Fruit fly (Drosophila melanogaster): ENCODE data around the gene CG42374.
A peak's percentile ranks its signal among the peaks of the same experiment; 100 is the strongest.

The CG42374 gene

dm6 chr3L:19293178-19293741 lies 29.7 kb downstream of the CG42374 start:
- TF ChIP-seq CG12768 (GFP tag; optimal IDR thresholded peaks at IDR 0.05) (no peak), CG5204 (GFP tag; optimal IDR thresholded peaks at IDR 0.05) (no peak), CG1620 (GFP tag; optimal IDR thresholded peaks at IDR 0.05) (no peak), Mnt (GFP tag; optimal IDR thresholded peaks at IDR 0.05) (peak; percentile 65), kay (GFP tag; ENCODE audit: borderline replicate concordance) (no peak), CG7045 (GFP tag; optimal IDR thresholded peaks at IDR 0.05) (no peak), ovo (GFP tag; optimal IDR thresholded peaks at IDR 0.05) (no peak), CG33017 (tag; optimal IDR thresholded peaks at IDR 0.05) (no peak), Hr96 (GFP tag; optimal IDR thresholded peaks at IDR 0.05) (peak; percentile 3), cnc (optimal IDR thresholded peaks at IDR 0.05) (no peak), CG7101 (tag; optimal IDR thresholded peaks at IDR 0.05) (no peak), bab1 (GFP tag; optimal IDR thresholded peaks at IDR 0.05) (no peak), tj (GFP tag; optimal IDR thresholded peaks at IDR 0.05) (no peak), Clk (GFP tag; optimal IDR thresholded peaks at IDR 0.05) (no peak), CG11617 (GFP tag; optimal IDR thresholded peaks at IDR 0.05) (no peak), toe (GFP tag; optimal IDR thresholded peaks at IDR 0.05) (peak; percentile 21)

- TF ChIP-seq kay (GFP tag; ENCODE audit: borderline replicate concordance) (no peak), CG12768 (GFP tag; optimal IDR thresholded peaks at IDR 0.05) (no peak), CG7101 (tag; optimal IDR thresholded peaks at IDR 0.05) (no peak), Mnt (GFP tag; optimal IDR thresholded peaks at IDR 0.05) (no peak), CG5204 (GFP tag; optimal IDR thresholded peaks at IDR 0.05) (peak; percentile 29), Hr96 (GFP tag; optimal IDR thresholded peaks at IDR 0.05) (peak; percentile 32), bab1 (GFP tag; optimal IDR thresholded peaks at IDR 0.05) (no peak), pad (GFP tag; optimal IDR thresholded peaks at IDR 0.05) (no peak), CG1620 (GFP tag; optimal IDR thresholded peaks at IDR 0.05) (peak; percentile 44), CG7045 (GFP tag; optimal IDR thresholded peaks at IDR 0.05) (no peak), toe (GFP tag; optimal IDR thresholded peaks at IDR 0.05) (peak; percentile 38), CG14711 (tag; optimal IDR thresholded peaks at IDR 0.05) (no peak), Crg-1 (GFP tag; optimal IDR thresholded peaks at IDR 0.05) (no peak)
Measured at dm6 chr3L:19294235-19294612, 30.7 kb downstream of the CG42374 start, which contains the start of gene fal. Gene fal (plus strand): TSS chr3L:19294564.

- no peak for TF ChIP-seq Crg-1 (GFP tag; optimal IDR thresholded peaks at IDR 0.05)
- TF ChIP-seq CG14711 (tag; optimal IDR thresholded peaks at IDR 0.05) = no peak
- no peak for TF ChIP-seq toe (GFP tag; optimal IDR thresholded peaks at IDR 0.05)
- no peak for TF ChIP-seq Hr96 (GFP tag; optimal IDR thresholded peaks at IDR 0.05)
- no peak for TF ChIP-seq CG7101 (tag; optimal IDR thresholded peaks at IDR 0.05)
- peak; percentile 84 for TF ChIP-seq ovo (GFP tag; optimal IDR thresholded peaks at IDR 0.05)
- peak; percentile 53 for TF ChIP-seq pad (GFP tag; optimal IDR thresholded peaks at IDR 0.05)
- TF ChIP-seq kay (GFP tag; ENCODE audit: borderline replicate concordance) = peak; percentile 67
- TF ChIP-seq Mnt (GFP tag; optimal IDR thresholded peaks at IDR 0.05) = peak; percentile 46
- no peak for TF ChIP-seq CG1620 (GFP tag; optimal IDR thresholded peaks at IDR 0.05)
- TF ChIP-seq CG7045 (GFP tag; optimal IDR thresholded peaks at IDR 0.05) = no peak
- TF ChIP-seq bab1 (GFP tag; optimal IDR thresholded peaks at IDR 0.05) = peak; percentile 38
- TF ChIP-seq CG12768 (GFP tag; optimal IDR thresholded peaks at IDR 0.05) = no peak
- TF ChIP-seq Clk (GFP tag; optimal IDR thresholded peaks at IDR 0.05) = no peak
- no peak for TF ChIP-seq cnc (optimal IDR thresholded peaks at IDR 0.05)
- peak; percentile 13 for TF ChIP-seq tj (GFP tag; optimal IDR thresholded peaks at IDR 0.05)
- peak; percentile 35 for TF ChIP-seq CG33017 (tag; optimal IDR thresholded peaks at IDR 0.05)
- no peak for TF ChIP-seq cic (GFP tag; optimal IDR thresholded peaks at IDR 0.05)
- TF ChIP-seq CG5204 (GFP tag; optimal IDR thresholded peaks at IDR 0.05) = no peak
- no peak for TF ChIP-seq CG11617 (GFP tag; optimal IDR thresholded peaks at IDR 0.05)
Measured at dm6 chr3L:19294613-19295299, 31.2 kb downstream of the CG42374 start.

dm6 chr3L:19314877-19315276 lies 51.3 kb downstream of the CG42374 start:
- TF ChIP-seq kay (GFP tag; ENCODE audit: borderline replicate concordance) (no peak), CG12768 (GFP tag; optimal IDR thresholded peaks at IDR 0.05) (no peak), CG14711 (tag; optimal IDR thresholded peaks at IDR 0.05) (no peak), CG7101 (tag; optimal IDR thresholded peaks at IDR 0.05) (no peak), bab1 (GFP tag; optimal IDR thresholded peaks at IDR 0.05) (no peak), CG33017 (tag; optimal IDR thresholded peaks at IDR 0.05) (no peak), Hr96 (GFP tag; optimal IDR thresholded peaks at IDR 0.05) (no peak), tj (GFP tag; optimal IDR thresholded peaks at IDR 0.05) (no peak), CG5204 (GFP tag; optimal IDR thresholded peaks at IDR 0.05) (no peak), pad (GFP tag; optimal IDR thresholded peaks at IDR 0.05) (no peak), Mnt (GFP tag; optimal IDR thresholded peaks at IDR 0.05) (no peak), cic (GFP tag; optimal IDR thresholded peaks at IDR 0.05) (no peak), CG11617 (GFP tag; optimal IDR thresholded peaks at IDR 0.05) (no peak), ovo (GFP tag; optimal IDR thresholded peaks at IDR 0.05) (no peak), Crg-1 (GFP tag; optimal IDR thresholded peaks at IDR 0.05) (no peak), Clk (GFP tag; optimal IDR thresholded peaks at IDR 0.05) (no peak), CG1620 (GFP tag; optimal IDR thresholded peaks at IDR 0.05) (no peak), cnc (optimal IDR thresholded peaks at IDR 0.05) (no peak), CG7045 (GFP tag; optimal IDR thresholded peaks at IDR 0.05) (no peak), toe (GFP tag; optimal IDR thresholded peaks at IDR 0.05) (no peak)

All from whole organism, adult.